Worm (Caenorhabditis elegans) whole organism, young adult: ENCODE results near the gene H06I04.6.

ENCODE experiments used
- F22D6.2 ChIP-seq: sonication (generic microtip); optimal IDR thresholded peaks from 2 replicates; lab custom pipeline; 2016; ENCODE audit warnings: mild to moderate bottlenecking, missing genetic modification characterization, missing compliant biosample characterization
- ZK185.1 ChIP-seq: sonication (generic microtip); optimal IDR thresholded peaks from 2 replicates; lab custom pipeline; 2016; ENCODE audit warnings: mild to moderate bottlenecking, missing genetic modification characterization, missing compliant biosample characterization; ENCODE audit not compliant: poor library complexity, severe bottlenecking
- ama-1 ChIP-seq, 3 experiments: fragments of 150-350 bp in 1 of 3; sonication (generic microtip) in 2 of 3; optimal IDR thresholded peaks; 2 replicates each; lab custom pipeline; 2014 to 2018; ENCODE audit warnings: missing biosample characterization in 2 of 3, missing genetic modification characterization in 2 of 3, missing genetic modification reagents in 2 of 3
- attf-3 ChIP-seq: fragments of 200-800 bp; sonication (Bioruptor generic); conservative IDR thresholded peaks from 2 replicates; pipeline ENCODE4 v1.3.6; 2022; ENCODE audit warnings: missing genetic modification reagents, missing genetic modification characterization, missing compliant biosample characterization
- pha-4 ChIP-seq: fragments of 150-350 bp; sonication (generic microtip); optimal IDR thresholded peaks from 2 replicates; lab custom pipeline; 2014; ENCODE audit warnings: missing biosample characterization, missing genetic modification reagents, missing genetic modification characterization
- snpc-3.4 ChIP-seq: sonication (generic microtip); optimal IDR thresholded peaks from 2 replicates; lab custom pipeline; 2017; ENCODE audit warnings: missing genetic modification characterization, mild to moderate bottlenecking, missing compliant biosample characterization, antibody characterized with exemption, moderate library complexity, missing genotype, missing genetic modification reagents

DNA sequence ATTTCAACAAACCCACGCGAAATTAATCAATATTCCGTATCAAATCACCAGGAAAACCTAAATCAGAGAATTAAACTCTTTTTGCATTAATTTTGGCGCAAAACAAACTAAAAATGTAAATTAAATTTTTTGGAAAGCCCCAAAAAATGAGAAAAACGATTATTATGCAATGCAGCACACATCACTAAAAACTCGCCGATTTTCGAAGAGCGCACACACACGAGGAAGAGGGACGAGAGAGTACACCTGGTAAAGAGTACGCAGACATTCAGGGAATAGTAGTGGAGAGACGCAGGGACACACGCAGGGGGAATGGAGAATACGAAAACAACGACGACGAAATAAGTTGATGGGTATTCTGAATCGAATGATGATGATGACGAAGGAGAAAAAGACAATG, 28.2 kb downstream of the H06I04.6 start:
- TF ChIP-seq snpc-3.4 (tag; lab: Kevin White, UChicago) (no peak), attf-3 (GFP tag; lab: Robert Waterston, UW) (no peak), ZK185.1 (no peak), pha-4 (tag; lab: Kevin White, UChicago) (no peak), ama-1 (optimal IDR thresholded peaks at IDR 0.05; lab: Kevin White, UChicago) (peak; percentile 51), ama-1 (GFP tag; optimal IDR thresholded peaks at IDR 0.05; lab: Kevin White, UChicago) (no peak), F22D6.2 (tag; lab: Kevin White, UChicago) (no peak)
